Fruit fly (Drosophila melanogaster): Measurements from ENCODE around the gene Pif1.

DNA sequence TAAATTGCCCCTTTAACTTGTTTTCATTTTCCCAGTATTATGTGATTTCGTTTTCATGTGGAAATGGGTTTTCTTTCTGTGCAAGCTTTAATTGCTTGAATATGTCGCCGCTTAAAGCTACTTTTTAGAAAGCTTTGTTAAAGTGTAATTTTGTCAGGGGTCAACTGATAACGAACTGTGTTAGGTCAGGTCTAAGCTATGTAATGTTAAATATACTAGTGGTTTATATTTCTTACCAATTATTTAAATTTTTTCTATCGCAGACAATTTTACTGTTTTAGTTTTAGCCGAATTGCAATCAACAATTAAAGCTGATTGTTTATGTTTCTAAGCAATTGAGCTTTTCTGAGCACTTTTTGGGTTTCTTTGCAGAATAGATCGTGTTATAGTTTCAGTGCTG, 36.5 kb upstream of the Pif1 start:
- no peak for TF ChIP-seq Myc (optimal IDR thresholded peaks at IDR 0.05)
- no peak for TF ChIP-seq CG9705 (GFP tag; optimal IDR thresholded peaks at IDR 0.05)
- no peak for TF ChIP-seq Dfd (GFP tag; optimal IDR thresholded peaks at IDR 0.05)
- no peak for TF ChIP-seq br (GFP tag; optimal IDR thresholded peaks at IDR 0.05)
- TF ChIP-seq dsf (GFP tag; optimal IDR thresholded peaks at IDR 0.05; ENCODE audit: borderline replicate concordance) = no peak
- no peak for TF ChIP-seq brk (GFP tag; optimal IDR thresholded peaks at IDR 0.05)
- TF ChIP-seq pan (optimal IDR thresholded peaks at IDR 0.05) = no peak
- TF ChIP-seq fru (GFP tag; optimal IDR thresholded peaks at IDR 0.05) = no peak
